Fruit fly (Drosophila melanogaster): ENCODE measurements around the gene CG17896.
A peak's percentile ranks its signal among the peaks of the same experiment; 100 is the strongest.

Gene CG17896

DNA sequence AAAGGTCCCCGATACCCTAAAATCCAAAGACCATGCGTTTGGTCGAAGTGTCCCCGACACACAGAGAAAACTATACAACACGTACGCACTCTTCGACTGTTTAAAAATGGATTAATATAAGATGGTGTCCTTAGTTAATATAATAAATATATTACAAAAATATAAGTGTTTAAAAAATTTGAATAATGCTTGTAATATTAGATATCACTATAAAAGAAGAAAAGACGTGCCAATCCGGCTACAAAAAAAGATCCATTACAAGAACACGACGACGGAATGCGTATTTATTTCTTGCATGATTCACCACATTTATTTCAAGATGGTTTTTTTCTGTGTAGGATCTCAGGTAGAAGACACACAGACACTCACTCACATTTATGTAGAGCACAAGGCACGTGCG is 35.5 kb downstream of the CG17896 start:
- TF ChIP-seq Hr78 (GFP tag; optimal IDR thresholded peaks at IDR 0.05) = no peak
- TF ChIP-seq CG32264 (GFP tag; optimal IDR thresholded peaks at IDR 0.05) = no peak
- TF ChIP-seq psq (GFP tag; optimal IDR thresholded peaks at IDR 0.05) = peak; percentile 3
- TF ChIP-seq foxo (GFP tag; optimal IDR thresholded peaks at IDR 0.05) = peak in 1 of 2 experiments; percentile 33

DNA sequence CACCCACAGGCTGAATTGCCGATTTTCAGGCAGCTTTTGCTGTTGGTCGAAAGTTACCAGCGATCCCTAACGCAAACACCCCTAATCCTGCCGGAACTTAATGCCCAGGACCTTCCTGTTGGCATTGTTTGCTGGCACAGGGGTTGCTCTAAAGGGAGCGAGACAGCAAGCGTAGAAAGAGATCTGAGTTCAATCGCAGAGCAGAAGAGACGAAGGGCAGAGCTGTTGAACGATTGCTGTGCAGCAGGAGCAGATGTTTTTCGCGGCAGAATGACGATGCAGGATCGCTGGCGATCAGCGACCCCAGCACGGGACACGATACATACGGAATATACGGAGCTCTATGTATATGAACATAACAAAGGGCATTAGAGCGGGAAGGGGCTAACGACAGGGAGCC is 36.3 kb downstream of the CG17896 start:
- TF ChIP-seq dmrt93B (GFP tag; optimal IDR thresholded peaks at IDR 0.05) (no peak), CG32264 (GFP tag; optimal IDR thresholded peaks at IDR 0.05) (no peak), Sp1 (GFP tag; optimal IDR thresholded peaks at IDR 0.05) (no peak), h (GFP tag; optimal IDR thresholded peaks at IDR 0.05) (no peak), sv (GFP tag; optimal IDR thresholded peaks at IDR 0.05) (no peak), Vsx2 (GFP tag; optimal IDR thresholded peaks at IDR 0.05; ENCODE audit: partially characterized antibody) (no peak), Dfd (GFP tag; optimal IDR thresholded peaks at IDR 0.05) (no peak)

DNA sequence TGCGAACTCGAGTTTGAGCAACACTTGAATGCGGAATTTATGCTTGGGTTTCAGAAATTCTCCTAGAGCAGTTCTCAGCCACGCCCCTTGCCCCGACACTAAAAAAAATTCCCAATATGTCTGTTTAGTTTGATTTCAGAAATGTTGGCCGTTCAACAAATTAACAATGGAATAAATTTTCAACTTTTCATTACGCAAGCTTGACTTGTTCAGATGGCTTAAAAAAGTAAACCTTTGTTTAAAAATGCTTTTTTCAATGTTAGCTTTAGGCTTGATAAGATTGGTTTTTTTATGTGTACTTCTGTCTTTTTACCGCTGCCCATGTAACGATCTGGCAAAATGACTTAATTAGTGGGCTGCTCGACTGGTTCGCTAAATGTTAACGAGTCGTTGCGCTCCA is 40.6 kb downstream of the CG17896 start:
- TF ChIP-seq Dfd (GFP tag; optimal IDR thresholded peaks at IDR 0.05) (no peak), GATAd (GFP tag; optimal IDR thresholded peaks at IDR 0.05) (no peak), OdsH (GFP tag; optimal IDR thresholded peaks at IDR 0.05) (no peak), Myc (optimal IDR thresholded peaks at IDR 0.05) (no peak), CG9705 (GFP tag; optimal IDR thresholded peaks at IDR 0.05) (no peak), lola (GFP tag; optimal IDR thresholded peaks at IDR 0.05) (no peak), woc (GFP tag; optimal IDR thresholded peaks at IDR 0.05) (no peak), HLH106 (tag; optimal IDR thresholded peaks at IDR 0.05) (no peak), CG32264 (GFP tag; optimal IDR thresholded peaks at IDR 0.05) (no peak), tai (GFP tag; optimal IDR thresholded peaks at IDR 0.05) (no peak), Sp1 (GFP tag; optimal IDR thresholded peaks at IDR 0.05) (no peak), dmrt93B (GFP tag; optimal IDR thresholded peaks at IDR 0.05) (no peak), dsf (GFP tag; optimal IDR thresholded peaks at IDR 0.05; ENCODE audit: borderline replicate concordance) (no peak), Jra (GFP tag; optimal IDR thresholded peaks at IDR 0.05) (no peak), Mio (GFP tag; optimal IDR thresholded peaks at IDR 0.05) (no peak), dl (GFP tag; optimal IDR thresholded peaks at IDR 0.05; ENCODE audit: insufficient read depth in 1 of 2, partially characterized antibody in 2 of 2) (no peak), sv (GFP tag; optimal IDR thresholded peaks at IDR 0.05) (no peak), fru (GFP tag; optimal IDR thresholded peaks at IDR 0.05) (no peak), jim (GFP tag; optimal IDR thresholded peaks at IDR 0.05) (no peak)

DNA sequence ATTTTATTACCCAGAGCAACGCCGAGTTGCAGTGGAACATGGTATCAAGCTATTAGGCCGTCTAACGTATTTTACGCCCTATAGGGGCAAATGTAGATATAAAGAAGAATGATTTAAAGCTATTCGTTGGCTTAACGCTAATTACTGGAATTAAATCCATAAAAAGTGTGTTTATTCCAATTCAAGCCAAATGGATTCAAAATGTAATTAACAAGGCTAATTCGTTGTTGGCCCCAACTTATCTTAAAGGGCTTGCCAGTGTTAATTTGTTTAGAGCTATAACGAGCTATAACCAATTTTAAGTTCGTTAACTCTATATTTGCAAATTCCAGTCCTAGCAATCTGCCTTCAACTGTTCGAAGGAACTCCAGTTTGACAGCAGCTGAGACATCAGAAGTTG is 44.3 kb downstream of the CG17896 start:
- TF ChIP-seq sage (GFP tag; optimal IDR thresholded peaks at IDR 0.05) (no peak), Abd-B (GFP tag; optimal IDR thresholded peaks at IDR 0.05) (no peak), usp (GFP tag; optimal IDR thresholded peaks at IDR 0.05) (no peak), rgr (GFP tag; optimal IDR thresholded peaks at IDR 0.05) (no peak), ey (GFP tag; optimal IDR thresholded peaks at IDR 0.05) (no peak), Dif (GFP tag; optimal IDR thresholded peaks at IDR 0.05; ENCODE audit: partially characterized antibody) (no peak), psq (GFP tag; optimal IDR thresholded peaks at IDR 0.05) (no peak)

DNA sequence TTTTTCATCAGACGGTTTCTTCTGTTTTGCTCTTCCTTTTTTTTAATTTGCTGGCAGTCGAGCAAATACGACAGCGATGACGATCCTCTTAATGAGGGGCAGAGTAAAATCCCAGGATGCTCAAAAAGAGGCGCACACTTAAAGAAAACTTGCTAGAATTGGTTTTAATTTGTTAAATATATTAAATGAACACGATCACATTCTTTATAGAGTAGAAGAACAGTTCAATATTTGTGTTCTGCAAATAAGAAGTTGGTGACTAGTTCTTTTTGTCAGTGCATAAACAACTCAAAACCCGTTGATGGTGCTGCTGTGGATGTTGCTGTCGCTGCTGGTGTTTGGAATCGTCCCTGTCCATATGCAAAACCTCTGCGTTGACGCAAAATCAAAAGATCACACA is 45.0 kb downstream of the CG17896 start:
- TF ChIP-seq dl (GFP tag; optimal IDR thresholded peaks at IDR 0.05; ENCODE audit: insufficient read depth in 1 of 2, partially characterized antibody in 2 of 2) (no peak), woc (GFP tag; optimal IDR thresholded peaks at IDR 0.05) (peak; percentile 66), Abd-B (GFP tag; optimal IDR thresholded peaks at IDR 0.05) (no peak), Mio (GFP tag; optimal IDR thresholded peaks at IDR 0.05) (no peak), CrebA (GFP tag; optimal IDR thresholded peaks at IDR 0.05; ENCODE audit: borderline replicate concordance) (peak; percentile 37), sage (GFP tag; optimal IDR thresholded peaks at IDR 0.05) (peak; percentile 68), h (GFP tag; optimal IDR thresholded peaks at IDR 0.05) (peak; percentile 88), OdsH (GFP tag; optimal IDR thresholded peaks at IDR 0.05) (peak; percentile 79), sv (GFP tag; optimal IDR thresholded peaks at IDR 0.05) (no peak), rgr (GFP tag; optimal IDR thresholded peaks at IDR 0.05) (peak; percentile 84), Hr78 (GFP tag; optimal IDR thresholded peaks at IDR 0.05) (no peak), Dfd (GFP tag; optimal IDR thresholded peaks at IDR 0.05) (no peak), foxo (GFP tag; optimal IDR thresholded peaks at IDR 0.05) (peak in 1 of 2 experiments; percentile 86), Vsx2 (GFP tag; optimal IDR thresholded peaks at IDR 0.05; ENCODE audit: partially characterized antibody) (no peak), brk (GFP tag; optimal IDR thresholded peaks at IDR 0.05) (peak; percentile 73), psq (GFP tag; optimal IDR thresholded peaks at IDR 0.05) (peak; percentile 71), CG9705 (GFP tag; optimal IDR thresholded peaks at IDR 0.05) (peak; percentile 23), HLH106 (tag; optimal IDR thresholded peaks at IDR 0.05) (peak; percentile 80), Sp1 (GFP tag; optimal IDR thresholded peaks at IDR 0.05) (peak; percentile 79), Myc (optimal IDR thresholded peaks at IDR 0.05) (no peak), Hnf4 (GFP tag; optimal IDR thresholded peaks at IDR 0.05) (peak; percentile 79), lola (GFP tag; optimal IDR thresholded peaks at IDR 0.05) (no peak), Rel (GFP tag; optimal IDR thresholded peaks at IDR 0.05) (peak; percentile 38), Rel (tag; optimal IDR thresholded peaks at IDR 0.05) (peak; percentile 5), fru (GFP tag; optimal IDR thresholded peaks at IDR 0.05) (peak; percentile 80), br (GFP tag; optimal IDR thresholded peaks at IDR 0.05) (peak; percentile 77), Jra (GFP tag; optimal IDR thresholded peaks at IDR 0.05) (peak; percentile 11), dmrt93B (GFP tag; optimal IDR thresholded peaks at IDR 0.05) (peak; percentile 59), GATAd (GFP tag; optimal IDR thresholded peaks at IDR 0.05) (no peak), pan (optimal IDR thresholded peaks at IDR 0.05) (no peak), jim (GFP tag; optimal IDR thresholded peaks at IDR 0.05) (no peak), ey (GFP tag; optimal IDR thresholded peaks at IDR 0.05) (peak; percentile 81), CG32264 (GFP tag; optimal IDR thresholded peaks at IDR 0.05) (peak; percentile 34), Dif (GFP tag; optimal IDR thresholded peaks at IDR 0.05; ENCODE audit: partially characterized antibody) (no peak), N (GFP tag; optimal IDR thresholded peaks at IDR 0.05) (no peak), usp (GFP tag; optimal IDR thresholded peaks at IDR 0.05) (no peak), tai (GFP tag; optimal IDR thresholded peaks at IDR 0.05) (peak; percentile 69)

All from whole organism, wandering third instar larva.